Worm (Caenorhabditis elegans) whole organism, L2 larva: ENCODE results near the gene irld-34.
A peak's percentile ranks its signal among the peaks of the same experiment; 100 is the strongest.

ENCODE experiments used
- C34F6.9 ChIP-seq: fragments of 150-350 bp; optimal IDR thresholded peaks from 2 replicates; lab custom pipeline; 2014; ENCODE audit warnings: missing biosample characterization, missing genetic modification characterization
- F13H6.1 ChIP-seq: sonication (generic microtip); optimal IDR thresholded peaks from 2 replicates; lab custom pipeline; 2016; ENCODE audit warnings: missing genetic modification characterization, missing compliant biosample characterization
- R02D3.7 ChIP-seq: fragments of 150-350 bp; optimal IDR thresholded peaks from 2 replicates; lab custom pipeline; 2014; ENCODE audit warnings: missing biosample characterization, missing genetic modification characterization
- Y55F3AM.14 ChIP-seq: fragments of 200-800 bp; sonication (Bioruptor generic); optimal IDR thresholded peaks from 2 replicates; lab custom pipeline; 2018; ENCODE audit warnings: mild to moderate bottlenecking, missing genetic modification characterization, missing compliant biosample characterization
- ZK546.5 ChIP-seq: sonication (generic microtip); optimal IDR thresholded peaks from 2 replicates; lab custom pipeline; 2017; ENCODE audit warnings: missing biosample characterization, missing genetic modification characterization
- alr-1 ChIP-seq: fragments of 150-350 bp; optimal IDR thresholded peaks from 2 replicates; lab custom pipeline; 2014; ENCODE audit warnings: missing biosample characterization, missing genetic modification characterization
- aly-2 ChIP-seq: fragments of 150-350 bp; optimal IDR thresholded peaks from 2 replicates; lab custom pipeline; 2014; ENCODE audit warnings: missing biosample characterization, missing genetic modification characterization
- ama-1 ChIP-seq: fragments of 150-350 bp; optimal IDR thresholded peaks from 2 replicates; lab custom pipeline; 2018; ENCODE audit warnings: inconsistent platforms
- blmp-1 ChIP-seq: sonication (generic microtip); optimal IDR thresholded peaks from 2 replicates; lab custom pipeline; 2017; ENCODE audit warnings: missing genetic modification characterization, mild to moderate bottlenecking, missing compliant biosample characterization, antibody characterized with exemption, moderate library complexity; ENCODE audit not compliant: insufficient read depth
- ceh-16 ChIP-seq: fragments of 150-350 bp; optimal IDR thresholded peaks from 2 replicates; lab custom pipeline; 2014; ENCODE audit warnings: missing biosample characterization, missing genetic modification characterization
- ceh-82 ChIP-seq: fragments of 150-350 bp; optimal IDR thresholded peaks from 2 replicates; lab custom pipeline; 2014; ENCODE audit warnings: missing biosample characterization, missing genetic modification characterization
- dmd-4 ChIP-seq: sonication (generic microtip); optimal IDR thresholded peaks from 2 replicates; lab custom pipeline; 2017; ENCODE audit warnings: missing biosample characterization, missing genetic modification characterization
- egl-27 ChIP-seq: sonication (generic microtip); optimal IDR thresholded peaks from 3 replicates; lab custom pipeline; 2017; ENCODE audit warnings: missing biosample characterization, missing genetic modification reagents, missing genetic modification characterization
- elt-1 ChIP-seq: fragments of 150-350 bp; optimal IDR thresholded peaks from 2 replicates; lab custom pipeline; 2014; ENCODE audit warnings: missing biosample characterization, missing genetic modification characterization
- elt-3 ChIP-seq: sonication (generic microtip); optimal IDR thresholded peaks from 2 replicates; lab custom pipeline; 2017; ENCODE audit warnings: missing biosample characterization, missing genetic modification characterization
- fos-1 ChIP-seq: fragments of 150-350 bp; optimal IDR thresholded peaks from 2 replicates; lab custom pipeline; 2014; ENCODE audit warnings: missing biosample characterization, missing genetic modification characterization
- gmeb-1 ChIP-seq: fragments of 150-350 bp; optimal IDR thresholded peaks from 2 replicates; lab custom pipeline; 2014; ENCODE audit warnings: missing biosample characterization, missing genetic modification characterization
- lin-13 ChIP-seq: fragments of 150-350 bp; optimal IDR thresholded peaks from 2 replicates; lab custom pipeline; 2014; ENCODE audit warnings: missing biosample characterization, missing genetic modification reagents, missing genetic modification characterization
- lin-39 ChIP-seq: fragments of 150-350 bp; optimal IDR thresholded peaks from 2 replicates; lab custom pipeline; 2014; ENCODE audit warnings: missing biosample characterization, missing genetic modification reagents, missing genetic modification characterization
- lsy-2 ChIP-seq, 2 experiments: fragments of 150-350 bp in 1 of 2; sonication (generic microtip) in 1 of 2; optimal IDR thresholded peaks; 2 replicates each; lab custom pipeline; 2014 to 2017; ENCODE audit warnings: missing biosample characterization in 2 of 2, missing genetic modification characterization in 2 of 2
- mab-5 ChIP-seq: fragments of 150-350 bp; optimal IDR thresholded peaks from 2 replicates; lab custom pipeline; 2014; ENCODE audit warnings: missing biosample characterization, missing genetic modification characterization
- mbf-1 ChIP-seq: sonication (generic microtip); optimal IDR thresholded peaks from 2 replicates; lab custom pipeline; 2017; ENCODE audit warnings: missing biosample characterization, missing genetic modification characterization
- mdl-1 ChIP-seq, 2 experiments: fragments of 150-350 bp in 1 of 2; sonication (generic microtip) in 1 of 2; optimal IDR thresholded peaks; 2 replicates each; lab custom pipeline; 2017; ENCODE audit warnings: missing biosample characterization in 2 of 2, missing genetic modification characterization in 2 of 2
- nhr-10 ChIP-seq: sonication (generic microtip); optimal IDR thresholded peaks from 2 replicates; lab custom pipeline; 2017; ENCODE audit warnings: missing biosample characterization, missing genetic modification characterization
- nhr-11 ChIP-seq: fragments of 150-350 bp; optimal IDR thresholded peaks from 2 replicates; lab custom pipeline; 2014; ENCODE audit warnings: missing biosample characterization, missing genetic modification characterization
- nhr-12 ChIP-seq: fragments of 150-350 bp; optimal IDR thresholded peaks from 2 replicates; lab custom pipeline; 2014; ENCODE audit warnings: missing biosample characterization, missing genetic modification characterization
- nhr-129 ChIP-seq: fragments of 150-350 bp; optimal IDR thresholded peaks from 2 replicates; lab custom pipeline; 2014; ENCODE audit warnings: missing biosample characterization, missing genetic modification characterization
- nhr-21 ChIP-seq: fragments of 150-350 bp; optimal IDR thresholded peaks from 2 replicates; lab custom pipeline; 2014; ENCODE audit warnings: missing biosample characterization, missing genetic modification characterization
- nhr-237 ChIP-seq: fragments of 150-350 bp; optimal IDR thresholded peaks from 2 replicates; lab custom pipeline; 2014; ENCODE audit warnings: missing biosample characterization, missing genetic modification characterization
- nhr-25 ChIP-seq: fragments of 150-350 bp; sonication (generic microtip); optimal IDR thresholded peaks from 3 replicates; lab custom pipeline; 2014; ENCODE audit warnings: missing biosample characterization, missing genetic modification characterization
- nhr-6 ChIP-seq: fragments of 150-350 bp; optimal IDR thresholded peaks from 2 replicates; lab custom pipeline; 2014; ENCODE audit warnings: missing biosample characterization, missing genetic modification characterization
- nhr-77 ChIP-seq: fragments of 150-350 bp; optimal IDR thresholded peaks from 2 replicates; lab custom pipeline; 2014; ENCODE audit warnings: missing biosample characterization, missing genetic modification characterization
- peb-1 ChIP-seq: fragments of 150-350 bp; optimal IDR thresholded peaks from 2 replicates; lab custom pipeline; 2014; ENCODE audit warnings: missing biosample characterization, missing genetic modification characterization
- sem-4 ChIP-seq: fragments of 150-350 bp; optimal IDR thresholded peaks from 2 replicates; lab custom pipeline; 2014; ENCODE audit warnings: missing biosample characterization, missing genetic modification reagents, missing genetic modification characterization
- skn-1 ChIP-seq: sonication (generic microtip); optimal IDR thresholded peaks from 2 replicates; lab custom pipeline; 2017; ENCODE audit warnings: missing biosample characterization, missing genetic modification characterization
- sma-3 ChIP-seq: sonication (generic microtip); optimal IDR thresholded peaks from 2 replicates; lab custom pipeline; 2016; ENCODE audit warnings: missing genetic modification reagents, missing genetic modification characterization, missing compliant biosample characterization
- sma-9 ChIP-seq, 2 experiments: fragments of 150-350 bp in 1 of 2; sonication (generic microtip) in 1 of 2; optimal IDR thresholded peaks; 2 replicates each; lab custom pipeline; 2014 to 2016; ENCODE audit warnings: missing genetic modification characterization in 2 of 2, mild to moderate bottlenecking in 1 of 2, missing biosample characterization in 1 of 2, missing compliant biosample characterization in 1 of 2, missing genetic modification reagents in 1 of 2, moderate library complexity in 1 of 2
- snpc-4 ChIP-seq: fragments of 150-350 bp; optimal IDR thresholded peaks from 2 replicates; lab custom pipeline; 2014; ENCODE audit warnings: missing biosample characterization, missing genetic modification characterization
- unc-39 ChIP-seq: fragments of 150-350 bp; optimal IDR thresholded peaks from 2 replicates; lab custom pipeline; 2014; ENCODE audit warnings: missing biosample characterization, missing genetic modification characterization
- unc-55 ChIP-seq: fragments of 150-350 bp; sonication (generic microtip); optimal IDR thresholded peaks from 3 replicates; lab custom pipeline; 2014; ENCODE audit warnings: missing biosample characterization, missing genetic modification reagents, missing genetic modification characterization
- unc-62 ChIP-seq: fragments of 150-350 bp; optimal IDR thresholded peaks from 2 replicates; lab custom pipeline; 2014; ENCODE audit warnings: missing biosample characterization, missing genetic modification reagents, missing genetic modification characterization
- zag-1 ChIP-seq: fragments of 150-350 bp; optimal IDR thresholded peaks from 2 replicates; lab custom pipeline; 2014; ENCODE audit warnings: missing biosample characterization, missing genetic modification characterization
- ztf-11 ChIP-seq: sonication (generic microtip); optimal IDR thresholded peaks from 2 replicates; lab custom pipeline; 2017; ENCODE audit warnings: missing biosample characterization, missing genetic modification characterization
- ztf-4 ChIP-seq: fragments of 150-350 bp; optimal IDR thresholded peaks from 2 replicates; lab custom pipeline; 2014; ENCODE audit warnings: missing biosample characterization, missing genetic modification characterization

Gene irld-34

ce11 chrIII:9177874-9178273 lies 23.0 kb downstream of the irld-34 start:
- TF ChIP-seq mab-5 (tag; lab: Kevin White, UChicago): peak; percentile 84
- peak; percentile 40 for TF ChIP-seq unc-55 (GFP tag; lab: Kevin White, UChicago)
- TF ChIP-seq zag-1 (tag; lab: Kevin White, UChicago): no peak

- TF ChIP-seq mbf-1: no peak
- no peak for TF ChIP-seq F13H6.1
- no peak for TF ChIP-seq fos-1
- no peak for TF ChIP-seq nhr-10 (tag; lab: Kevin White, UChicago)
- no peak for TF ChIP-seq ama-1 (lab: Kevin White, UChicago)
- TF ChIP-seq peb-1 (tag; lab: Kevin White, UChicago): no peak
- no peak for TF ChIP-seq nhr-129 (tag; lab: Kevin White, UChicago)
- no peak for TF ChIP-seq R02D3.7
- no peak for TF ChIP-seq blmp-1 (tag; lab: Kevin White, UChicago)
- no peak for TF ChIP-seq nhr-6 (tag; lab: Kevin White, UChicago)
- no peak for TF ChIP-seq nhr-21
- no peak for TF ChIP-seq ZK546.5 (tag; lab: Kevin White, UChicago)
Observed at ce11 chrIII:9181246-9181645, 26.4 kb downstream of the irld-34 start, which contains the start of gene tax-4. tax-4 (plus strand) TSS chrIII:9181546.

ce11 chrIII:9185722-9186121 lies 30.9 kb downstream of the irld-34 start, which contains the start of gene ZC84.7:
ZC84.7 (plus strand) TSS chrIII:9186022.
- TF ChIP-seq mab-5 (tag; lab: Kevin White, UChicago): no peak
- no peak for TF ChIP-seq ztf-4 (tag; lab: Kevin White, UChicago)
- TF ChIP-seq ztf-11 (tag; lab: Kevin White, UChicago): no peak
- TF ChIP-seq ZK546.5 (tag; lab: Kevin White, UChicago): no peak
- no peak for TF ChIP-seq elt-3 (tag; lab: Kevin White, UChicago)
- TF ChIP-seq peb-1 (tag; lab: Kevin White, UChicago): no peak
- TF ChIP-seq blmp-1 (tag; lab: Kevin White, UChicago): no peak
- TF ChIP-seq snpc-4: no peak
- no peak for TF ChIP-seq unc-62 (GFP tag; lab: Kevin White, UChicago)
- TF ChIP-seq alr-1 (tag; lab: Kevin White, UChicago): no peak
- TF ChIP-seq lin-13 (GFP tag; lab: Kevin White, UChicago): no peak
- no peak for TF ChIP-seq ceh-82
- no peak for TF ChIP-seq egl-27 (tag; lab: Kevin White, UChicago)
- no peak for TF ChIP-seq ceh-16 (tag; lab: Kevin White, UChicago)

ce11 chrIII:9191091-9191490 lies 36.2 kb downstream of the irld-34 start, which contains the start of gene cls-3:
cls-3 (minus strand) TSS chrIII:9191109.
- peak; percentile 61 for TF ChIP-seq sma-9 (GFP tag; optimal IDR thresholded peaks at IDR 0.05; lab: Kevin White, UChicago)
- no peak for TF ChIP-seq sma-9 (tag; optimal IDR thresholded peaks at IDR 0.05; lab: Kevin White, UChicago)
- TF ChIP-seq ztf-4 (tag; lab: Kevin White, UChicago): no peak
- TF ChIP-seq sem-4 (tag; lab: Kevin White, UChicago): no peak
- no peak for TF ChIP-seq Y55F3AM.14 (GFP tag; lab: Kevin White, UChicago)
- TF ChIP-seq mdl-1 (tag; optimal IDR thresholded peaks at IDR 0.05; lab: Kevin White, UChicago): no peak
- TF ChIP-seq nhr-11 (tag; lab: Kevin White, UChicago): no peak
- no peak for TF ChIP-seq ZK546.5 (tag; lab: Kevin White, UChicago)
- TF ChIP-seq nhr-237: no peak
- TF ChIP-seq skn-1 (tag; lab: Kevin White, UChicago): no peak
- TF ChIP-seq unc-55 (GFP tag; lab: Kevin White, UChicago): peak; percentile 47
- TF ChIP-seq unc-62 (GFP tag; lab: Kevin White, UChicago): no peak
- TF ChIP-seq dmd-4: no peak
- no peak for TF ChIP-seq snpc-4
- no peak for TF ChIP-seq ztf-11 (tag; lab: Kevin White, UChicago)
- no peak for TF ChIP-seq alr-1 (tag; lab: Kevin White, UChicago)
- TF ChIP-seq mab-5 (tag; lab: Kevin White, UChicago): no peak
- TF ChIP-seq ceh-16 (tag; lab: Kevin White, UChicago): no peak
- TF ChIP-seq nhr-129 (tag; lab: Kevin White, UChicago): peak; percentile 36
- no peak for TF ChIP-seq nhr-12 (tag; lab: Kevin White, UChicago)
- TF ChIP-seq nhr-25 (tag; lab: Kevin White, UChicago): no peak
- no peak for TF ChIP-seq elt-3 (tag; lab: Kevin White, UChicago)
- TF ChIP-seq elt-1 (tag; lab: Kevin White, UChicago): no peak
- TF ChIP-seq nhr-10 (tag; lab: Kevin White, UChicago): no peak
- no peak for TF ChIP-seq nhr-77 (tag; lab: Kevin White, UChicago)
- TF ChIP-seq aly-2 (tag; lab: Kevin White, UChicago): no peak
- TF ChIP-seq lin-13 (GFP tag; lab: Kevin White, UChicago): no peak
- no peak for TF ChIP-seq ama-1 (lab: Kevin White, UChicago)
- TF ChIP-seq C34F6.9 (tag; lab: Kevin White, UChicago): peak; percentile 59
- TF ChIP-seq egl-27 (tag; lab: Kevin White, UChicago): no peak
- peak; percentile 26 for TF ChIP-seq nhr-6 (tag; lab: Kevin White, UChicago)
- peak in 1 of 2 experiments; percentile 82 for TF ChIP-seq lsy-2 (tag; optimal IDR thresholded peaks at IDR 0.05; lab: Kevin White, UChicago)
- TF ChIP-seq unc-39 (tag; lab: Kevin White, UChicago): no peak
- TF ChIP-seq peb-1 (tag; lab: Kevin White, UChicago): no peak
- TF ChIP-seq ceh-82: no peak
- no peak for TF ChIP-seq R02D3.7
- TF ChIP-seq fos-1: no peak
- no peak for TF ChIP-seq blmp-1 (tag; lab: Kevin White, UChicago)
- TF ChIP-seq lin-39 (tag; lab: Kevin White, UChicago): no peak
- no peak for TF ChIP-seq sma-3 (GFP tag; lab: Kevin White, UChicago)
- peak; percentile 80 for TF ChIP-seq gmeb-1 (tag; lab: Kevin White, UChicago)
- TF ChIP-seq mbf-1: no peak
